Worm (Caenorhabditis elegans) whole organism, mixed stage, embryonic: ENCODE measurements around the gene srx-86.

ENCODE experiments used
- bed-3 ChIP-seq: fragments of 200-800 bp; sonication (Bioruptor generic); optimal IDR thresholded peaks from 3 replicates; lab custom pipeline; 2018; ENCODE audit warnings: mild to moderate bottlenecking, missing genetic modification characterization, moderate library complexity, missing compliant biosample characterization
- blmp-1 ChIP-seq: fragments of 150-350 bp; optimal IDR thresholded peaks from 2 replicates; lab custom pipeline; 2014; ENCODE audit warnings: missing biosample characterization, missing genetic modification characterization
- ceh-43 ChIP-seq: fragments of 200-800 bp; sonication (Bioruptor generic); optimal IDR thresholded peaks from 2 replicates; lab custom pipeline; 2018; ENCODE audit warnings: mild to moderate bottlenecking, missing genetic modification characterization, moderate library complexity, missing compliant biosample characterization
- lin-32 ChIP-seq: fragments of 200-800 bp; sonication (Bioruptor generic); optimal IDR thresholded peaks from 2 replicates; lab custom pipeline; 2018; ENCODE audit warnings: mild to moderate bottlenecking, missing genetic modification characterization, missing compliant biosample characterization
- nhr-237 ChIP-seq: fragments of 150-350 bp; optimal IDR thresholded peaks from 2 replicates; lab custom pipeline; 2014; ENCODE audit warnings: missing biosample characterization, missing genetic modification characterization
- unc-39 ChIP-seq: fragments of 150-350 bp; optimal IDR thresholded peaks from 2 replicates; lab custom pipeline; 2014; ENCODE audit warnings: missing biosample characterization, missing genetic modification characterization

- TF ChIP-seq blmp-1 (tag; lab: Kevin White, UChicago) = no peak
- no peak for TF ChIP-seq lin-32 (GFP tag; lab: Kevin White, UChicago)
- no peak for TF ChIP-seq ceh-43 (GFP tag; lab: Kevin White, UChicago)
- no peak for TF ChIP-seq bed-3 (GFP tag; lab: Kevin White, UChicago)
- no peak for TF ChIP-seq nhr-237 (tag; lab: Kevin White, UChicago)
- TF ChIP-seq unc-39 = no peak
Observed at ce11 chrV:11513432-11513831, 49.3 kb upstream of the srx-86 start, which contains the start of gene C55A6.3.
